Worm (Caenorhabditis elegans) whole organism, late embryonic: Measurements from ENCODE around the gene sri-18.

Experiments
- C38D4.7 ChIP-seq: fragments of 200-800 bp; sonication (Bioruptor generic); optimal IDR thresholded peaks from 2 replicates; lab custom pipeline; 2018; ENCODE audit warnings: mild to moderate bottlenecking, missing genetic modification characterization, moderate library complexity, missing compliant biosample characterization
- K02D7.2 ChIP-seq: sonication (generic microtip); optimal IDR thresholded peaks from 2 replicates; lab custom pipeline; 2017; ENCODE audit warnings: mild to moderate bottlenecking, missing genetic modification characterization, missing compliant biosample characterization
- K09A11.1 ChIP-seq: sonication (generic microtip); optimal IDR thresholded peaks from 2 replicates; lab custom pipeline; 2017; ENCODE audit warnings: antibody characterized with exemption, mild to moderate bottlenecking, missing genetic modification characterization, missing compliant biosample characterization; ENCODE audit not compliant: insufficient read depth
- T23F11.4 ChIP-seq: fragments of 200-800 bp; sonication (Bioruptor generic); optimal IDR thresholded peaks from 2 replicates; lab custom pipeline; 2018; ENCODE audit warnings: mild to moderate bottlenecking, missing genetic modification characterization, missing compliant biosample characterization
- Y22D7AL.16 ChIP-seq: sonication (generic microtip); optimal IDR thresholded peaks from 2 replicates; lab custom pipeline; 2016; ENCODE audit warnings: missing genetic modification characterization, missing compliant biosample characterization
- ahr-1 ChIP-seq: sonication (generic microtip); optimal IDR thresholded peaks from 2 replicates; lab custom pipeline; 2016; ENCODE audit warnings: missing genetic modification characterization, missing compliant biosample characterization
- ama-1 ChIP-seq: fragments of 150-350 bp; optimal IDR thresholded peaks from 2 replicates; lab custom pipeline; 2014
- ceh-14 ChIP-seq: sonication (generic microtip); optimal IDR thresholded peaks from 2 replicates; lab custom pipeline; 2016; ENCODE audit warnings: missing genotype, missing genetic modification characterization, missing compliant biosample characterization
- ceh-18 ChIP-seq: sonication (generic microtip); optimal IDR thresholded peaks from 2 replicates; lab custom pipeline; 2016; ENCODE audit warnings: missing genetic modification characterization, missing compliant biosample characterization
- ceh-2 ChIP-seq: sonication (generic microtip); optimal IDR thresholded peaks from 2 replicates; lab custom pipeline; 2016; ENCODE audit warnings: missing genotype, missing genetic modification characterization, missing compliant biosample characterization
- ceh-22 ChIP-seq: sonication (generic microtip); optimal IDR thresholded peaks from 2 replicates; lab custom pipeline; 2017; ENCODE audit warnings: missing biosample characterization, missing genetic modification characterization
- ceh-24 ChIP-seq: sonication (generic microtip); optimal IDR thresholded peaks from 2 replicates; lab custom pipeline; 2016; ENCODE audit warnings: mild to moderate bottlenecking, missing genetic modification characterization, missing compliant biosample characterization
- ceh-31 ChIP-seq: sonication (generic microtip); optimal IDR thresholded peaks from 2 replicates; lab custom pipeline; 2016; ENCODE audit warnings: missing genetic modification characterization, missing compliant biosample characterization
- ceh-45 ChIP-seq: fragments of 200-800 bp; sonication (Bioruptor generic); IDR thresholded peaks from 2 replicates; pipeline ENCODE4 v1.3.6; 2022; ENCODE audit warnings: missing genetic modification reagents, missing genetic modification characterization, missing compliant biosample characterization
- ceh-48 ChIP-seq: sonication (generic microtip); optimal IDR thresholded peaks from 2 replicates; lab custom pipeline; 2016; ENCODE audit warnings: missing genetic modification characterization, inconsistent platforms, missing compliant biosample characterization
- ceh-9 ChIP-seq: sonication (generic microtip); optimal IDR thresholded peaks from 2 replicates; lab custom pipeline; 2016; ENCODE audit warnings: mild to moderate bottlenecking, missing genetic modification characterization, inconsistent platforms, missing compliant biosample characterization
- dve-1 ChIP-seq: sonication (generic microtip); optimal IDR thresholded peaks from 2 replicates; lab custom pipeline; 2017; ENCODE audit warnings: antibody characterized with exemption, mild to moderate bottlenecking, missing genetic modification characterization, missing compliant biosample characterization
- elt-4 ChIP-seq: sonication (generic microtip); optimal IDR thresholded peaks from 2 replicates; lab custom pipeline; 2016; ENCODE audit warnings: missing genetic modification characterization, missing compliant biosample characterization
- ets-4 ChIP-seq: sonication (generic microtip); optimal IDR thresholded peaks from 2 replicates; lab custom pipeline; 2016; ENCODE audit warnings: missing genetic modification characterization, missing compliant biosample characterization
- fax-1 ChIP-seq: sonication (generic microtip); optimal IDR thresholded peaks from 2 replicates; lab custom pipeline; 2016; ENCODE audit warnings: missing genotype, missing genetic modification characterization, missing compliant biosample characterization
- fkh-6 ChIP-seq: sonication (generic microtip); optimal IDR thresholded peaks from 2 replicates; lab custom pipeline; 2016; ENCODE audit warnings: missing genetic modification characterization, missing compliant biosample characterization
- hlh-15 ChIP-seq: sonication (generic microtip); optimal IDR thresholded peaks from 2 replicates; lab custom pipeline; 2016; ENCODE audit warnings: missing genetic modification characterization, missing compliant biosample characterization
- hlh-30 ChIP-seq: sonication (generic microtip); optimal IDR thresholded peaks from 2 replicates; lab custom pipeline; 2017; ENCODE audit warnings: antibody characterized with exemption, missing genetic modification characterization, missing compliant biosample characterization; ENCODE audit not compliant: insufficient read depth
- hlh-6 ChIP-seq: sonication (generic microtip); optimal IDR thresholded peaks from 2 replicates; lab custom pipeline; 2016; ENCODE audit warnings: missing genotype, missing genetic modification characterization, missing compliant biosample characterization
- madf-2 ChIP-seq: sonication (generic microtip); optimal IDR thresholded peaks from 2 replicates; lab custom pipeline; 2017; ENCODE audit warnings: missing genetic modification characterization, missing compliant biosample characterization
- pha-2 ChIP-seq: sonication (generic microtip); optimal IDR thresholded peaks from 2 replicates; lab custom pipeline; 2017; ENCODE audit warnings: mild to moderate bottlenecking, missing genetic modification characterization, missing compliant biosample characterization
- pha-4 ChIP-seq: fragments of 150-350 bp; optimal IDR thresholded peaks from 2 replicates; lab custom pipeline; 2018; ENCODE audit warnings: missing biosample characterization, missing genetic modification reagents, missing genetic modification characterization
- pqm-1 ChIP-seq: sonication (generic microtip); optimal IDR thresholded peaks from 2 replicates; lab custom pipeline; 2016; ENCODE audit warnings: missing genetic modification characterization, missing compliant biosample characterization
- ref-2 ChIP-seq: sonication (generic microtip); optimal IDR thresholded peaks from 2 replicates; lab custom pipeline; 2016; ENCODE audit warnings: missing genetic modification characterization, missing compliant biosample characterization
- sdc-2 ChIP-seq: sonication (generic microtip); optimal IDR thresholded peaks from 2 replicates; lab custom pipeline; 2016; ENCODE audit warnings: missing genotype, missing genetic modification characterization, missing compliant biosample characterization
- sox-2 ChIP-seq: fragments of 200-800 bp; sonication (Bioruptor generic); IDR thresholded peaks from 2 replicates; pipeline ENCODE4 v1.3.6; 2022; ENCODE audit warnings: missing genetic modification reagents, missing genetic modification characterization, missing compliant biosample characterization
- syd-9 ChIP-seq: sonication (generic microtip); optimal IDR thresholded peaks from 2 replicates; lab custom pipeline; 2016; ENCODE audit warnings: mild to moderate bottlenecking, missing genetic modification characterization, moderate library complexity, missing compliant biosample characterization
- tbx-2 ChIP-seq: sonication (generic microtip); optimal IDR thresholded peaks from 2 replicates; lab custom pipeline; 2016; ENCODE audit warnings: missing genetic modification characterization, missing compliant biosample characterization
- tbx-7 ChIP-seq: sonication (generic microtip); optimal IDR thresholded peaks from 2 replicates; lab custom pipeline; 2016; ENCODE audit warnings: missing genotype, missing genetic modification characterization, missing compliant biosample characterization
- unc-3 ChIP-seq, 2 experiments: fragments of 200-800 bp in 1 of 2; sonication (Bioruptor generic) in 1 of 2; sonication (generic microtip) in 1 of 2; conservative IDR thresholded peaks in 1 of 2; optimal IDR thresholded peaks in 1 of 2; 2 replicates each; pipeline versions ENCODE4 v1.3.6 to Lab custom; 2016 to 2022; ENCODE audit warnings: missing compliant biosample characterization in 2 of 2, missing genetic modification characterization in 2 of 2, missing genetic modification reagents in 1 of 2
- zip-5 ChIP-seq: sonication (generic microtip); optimal IDR thresholded peaks from 2 replicates; lab custom pipeline; 2016; ENCODE audit warnings: missing genetic modification characterization, missing compliant biosample characterization
- ztf-16 ChIP-seq: sonication (generic microtip); optimal IDR thresholded peaks from 2 replicates; lab custom pipeline; 2017; ENCODE audit warnings: missing genetic modification characterization, missing compliant biosample characterization

sri-18 gene

DNA sequence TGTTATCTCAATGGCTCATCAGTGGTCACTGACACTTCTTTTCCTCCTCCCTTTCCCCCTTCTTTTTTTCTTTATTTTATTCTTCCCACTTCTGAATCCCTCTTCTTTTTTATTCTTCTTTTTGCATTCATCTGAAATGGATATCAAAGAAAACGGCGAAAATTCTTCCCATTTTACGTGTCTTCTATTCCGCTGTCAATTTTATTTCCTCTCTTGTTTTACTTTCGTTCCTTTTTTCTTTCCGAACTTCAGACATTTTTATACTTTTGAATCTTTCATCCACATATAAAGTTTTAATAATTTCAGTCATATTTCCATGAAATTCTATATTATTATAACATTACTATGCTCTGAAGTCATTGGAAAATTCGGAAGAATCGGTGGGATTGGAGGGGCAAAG, 26.9 kb upstream of the sri-18 start, which contains the start of gene B0024.3:
Gene B0024.3, plus strand, starts transcription at position 301 of the 400 bp plus-strand sequence.
- TF ChIP-seq fax-1, result no peak
- no peak for TF ChIP-seq K09A11.1 (tag; lab: Kevin White, UChicago)
- no peak for TF ChIP-seq hlh-6 (tag; lab: Kevin White, UChicago)
- TF ChIP-seq pqm-1 (tag; lab: Kevin White, UChicago), result no peak
- no peak for TF ChIP-seq ceh-31 (tag; lab: Kevin White, UChicago)
- TF ChIP-seq ceh-14, result no peak
- TF ChIP-seq ceh-24 (tag; lab: Kevin White, UChicago), result no peak
- TF ChIP-seq ceh-9 (tag; lab: Kevin White, UChicago), result no peak
- TF ChIP-seq madf-2 (tag; lab: Kevin White, UChicago), result no peak
- no peak for TF ChIP-seq ama-1
- TF ChIP-seq Y22D7AL.16 (tag; lab: Kevin White, UChicago), result no peak
- TF ChIP-seq pha-4 (tag; lab: Kevin White, UChicago), result no peak
- no peak for TF ChIP-seq sox-2 (GFP tag; lab: Robert Waterston, UW)
- no peak for TF ChIP-seq dve-1 (tag; lab: Kevin White, UChicago)
- TF ChIP-seq hlh-15 (tag; lab: Kevin White, UChicago), result no peak
- no peak for TF ChIP-seq ztf-16 (tag; lab: Kevin White, UChicago)
- no peak for TF ChIP-seq ceh-48 (tag; lab: Kevin White, UChicago)
- no peak for TF ChIP-seq fkh-6
- TF ChIP-seq, all 69 proteins: peak for 0

DNA sequence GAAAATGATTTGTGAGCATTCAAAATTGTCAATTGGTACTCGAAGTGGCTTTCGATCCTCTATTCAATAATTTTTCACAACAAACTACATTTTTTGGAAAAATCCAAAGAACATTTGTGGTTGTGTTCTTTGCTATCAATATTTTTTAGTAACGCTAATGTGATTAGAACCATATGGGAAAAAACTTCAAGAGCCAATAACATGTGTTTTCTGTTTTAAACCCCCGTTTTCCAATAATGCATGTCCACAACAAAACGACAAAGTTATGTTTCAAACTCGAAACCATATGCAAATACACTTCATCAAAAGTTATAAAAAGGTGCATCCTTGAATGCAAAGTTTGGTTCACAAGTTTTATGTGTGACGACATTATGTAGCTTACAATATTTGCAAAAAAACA, 25.5 kb upstream of the sri-18 start:
- TF ChIP-seq elt-4 (tag; lab: Kevin White, UChicago), result no peak
- TF ChIP-seq tbx-7 (tag; lab: Kevin White, UChicago), result no peak
- no peak for TF ChIP-seq Y22D7AL.16 (tag; lab: Kevin White, UChicago)
- no peak for TF ChIP-seq K09A11.1 (tag; lab: Kevin White, UChicago)
- no peak for TF ChIP-seq ahr-1 (tag; lab: Kevin White, UChicago)
- no peak for TF ChIP-seq tbx-2 (tag; lab: Kevin White, UChicago)
- no peak for TF ChIP-seq hlh-30 (tag; lab: Kevin White, UChicago)
- TF ChIP-seq ets-4 (tag; lab: Kevin White, UChicago), result no peak
- TF ChIP-seq ceh-31 (tag; lab: Kevin White, UChicago), result no peak
- TF ChIP-seq ceh-45, result no peak

DNA sequence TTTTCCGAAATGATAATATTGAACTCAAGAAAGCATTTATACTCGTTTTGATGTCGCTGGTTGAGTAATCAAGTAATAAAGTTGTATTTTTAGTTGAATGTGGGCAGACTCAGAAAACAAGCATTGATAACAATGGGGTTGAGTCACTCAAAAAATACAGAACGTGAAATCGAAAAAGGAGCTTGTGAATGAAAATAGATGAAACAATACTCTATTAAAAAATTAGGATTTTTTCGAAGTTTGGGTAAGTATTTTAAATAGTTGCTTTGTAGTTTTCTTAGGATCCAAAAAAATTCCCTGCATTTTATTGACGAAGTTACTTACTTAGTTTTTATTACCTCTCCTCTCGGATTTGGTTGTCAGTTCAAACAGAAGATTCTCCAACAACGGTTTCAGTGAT, 23.1 kb upstream of the sri-18 start, which contains the start of gene lys-3:
Gene lys-3, minus strand, starts transcription at position 101 of the 400 bp plus-strand sequence.
- TF ChIP-seq Y22D7AL.16 (tag; lab: Kevin White, UChicago) (no peak), ceh-2 (tag; lab: Kevin White, UChicago) (no peak), dve-1 (tag; lab: Kevin White, UChicago) (no peak), T23F11.4 (GFP tag; lab: Kevin White, UChicago) (no peak), zip-5 (tag; lab: Kevin White, UChicago) (no peak)

DNA sequence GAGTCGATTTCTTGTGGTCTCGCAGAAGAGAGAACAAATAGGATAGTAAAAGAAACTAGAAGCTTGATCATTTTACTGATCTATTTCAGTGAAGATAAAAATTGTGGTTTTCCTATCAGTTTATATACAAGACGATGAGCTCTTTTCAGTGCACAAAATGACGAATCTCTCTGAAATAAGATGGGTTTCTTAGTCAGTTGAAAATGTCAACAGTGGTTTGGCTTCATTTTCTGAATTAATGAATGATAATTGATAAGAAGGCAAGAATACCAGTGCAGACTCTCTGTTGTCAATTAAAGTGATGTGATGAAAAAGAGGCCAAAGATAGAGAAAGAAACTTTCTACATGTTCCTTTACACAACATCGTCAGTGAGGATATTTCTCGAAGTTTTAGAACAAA, 21.0 kb upstream of the sri-18 start, which contains the start of gene lys-2:
Gene lys-2, minus strand, starts transcription at position 101 of the 400 bp plus-strand sequence.
- TF ChIP-seq madf-2 (tag; lab: Kevin White, UChicago), result no peak
- TF ChIP-seq sdc-2 (tag; lab: Kevin White, UChicago), result no peak
- no peak for TF ChIP-seq C38D4.7 (GFP tag; lab: Kevin White, UChicago)
- TF ChIP-seq fax-1, result no peak
- no peak for TF ChIP-seq tbx-7 (tag; lab: Kevin White, UChicago)
- TF ChIP-seq ceh-18, result no peak
- no peak for TF ChIP-seq ref-2 (tag; lab: Kevin White, UChicago)
- TF ChIP-seq K02D7.2 (tag; lab: Kevin White, UChicago), result no peak
- no peak for TF ChIP-seq dve-1 (tag; lab: Kevin White, UChicago)
- no peak for TF ChIP-seq unc-3 (GFP tag; conservative IDR thresholded peaks at IDR 0.05; lab: Robert Waterston, UW)
- TF ChIP-seq unc-3 (tag; optimal IDR thresholded peaks at IDR 0.05; lab: Kevin White, UChicago), result no peak
- TF ChIP-seq ama-1, result no peak
- TF ChIP-seq syd-9 (tag; lab: Kevin White, UChicago), result no peak
- TF ChIP-seq ceh-22 (tag; lab: Kevin White, UChicago), result no peak
- TF ChIP-seq pha-2 (tag; lab: Kevin White, UChicago), result no peak
